Worm (Caenorhabditis elegans): ENCODE data around the gene srw-4.

The srw-4 gene

ce11 chrV:2922594-2922993 lies 34.0 kb upstream of the srw-4 start, which contains the start of gene srh-38:
TSS of gene srh-38 (minus strand) at chrV:2922694.
- no peak for TF ChIP-seq mbf-1 (tag; optimal IDR thresholded peaks at IDR 0.05)
- TF ChIP-seq F13H6.1 (tag; optimal IDR thresholded peaks at IDR 0.05) = no peak
- no peak for TF ChIP-seq lin-39 (tag; optimal IDR thresholded peaks at IDR 0.05)
- TF ChIP-seq nhr-6 (tag; optimal IDR thresholded peaks at IDR 0.05) = no peak

DNA sequence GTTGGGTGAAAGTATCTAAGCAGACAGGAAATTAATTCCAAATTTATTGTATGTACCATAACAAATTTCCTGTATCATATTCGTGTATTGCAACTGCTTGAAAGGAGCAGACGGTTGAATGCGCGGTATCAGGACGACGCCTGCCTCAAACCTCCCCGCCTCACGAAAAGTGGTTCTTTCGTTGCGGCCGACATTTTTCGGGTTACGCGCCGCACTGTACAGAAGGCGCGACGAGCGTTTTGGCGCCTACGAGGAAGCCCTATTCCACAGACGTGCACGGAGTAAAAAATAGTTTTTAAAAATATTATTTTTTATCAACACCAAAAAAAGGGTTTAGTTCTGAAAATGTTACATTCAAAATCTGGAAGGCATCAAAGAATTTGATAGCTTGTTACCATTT lies 31.5 kb upstream of the srw-4 start:
- TF ChIP-seq sma-3 (GFP tag; optimal IDR thresholded peaks at IDR 0.05) (no peak), nhr-21 (tag; optimal IDR thresholded peaks at IDR 0.05) (no peak), mab-5 (tag; optimal IDR thresholded peaks at IDR 0.05) (no peak), sem-4 (tag; optimal IDR thresholded peaks at IDR 0.05) (no peak), egl-27 (tag; optimal IDR thresholded peaks at IDR 0.05) (no peak), nhr-11 (tag; optimal IDR thresholded peaks at IDR 0.05) (no peak), gmeb-1 (tag; optimal IDR thresholded peaks at IDR 0.05) (no peak), blmp-1 (tag; optimal IDR thresholded peaks at IDR 0.05; ENCODE audit: insufficient read depth) (no peak), mdl-1 (tag; optimal IDR thresholded peaks at IDR 0.05) (no peak), skn-1 (tag; optimal IDR thresholded peaks at IDR 0.05) (no peak), nhr-6 (tag; optimal IDR thresholded peaks at IDR 0.05) (no peak), fos-1 (tag; optimal IDR thresholded peaks at IDR 0.05) (no peak), lsy-2 (tag; optimal IDR thresholded peaks at IDR 0.05) (no peak), nhr-12 (tag; optimal IDR thresholded peaks at IDR 0.05) (no peak), aly-2 (tag; optimal IDR thresholded peaks at IDR 0.05) (no peak)

ce11 chrV:2913948-2914347 lies 25.4 kb upstream of the srw-4 start, which contains the start of gene srh-146:
TSS of gene srh-146 (plus strand) at chrV:2914248.
- TF ChIP-seq blmp-1 (tag; optimal IDR thresholded peaks at IDR 0.05; ENCODE audit: insufficient read depth) = no peak
- no peak for TF ChIP-seq nhr-25 (tag; optimal IDR thresholded peaks at IDR 0.05)
- no peak for TF ChIP-seq nhr-10 (tag; optimal IDR thresholded peaks at IDR 0.05)
- TF ChIP-seq nhr-237 (tag; optimal IDR thresholded peaks at IDR 0.05) = no peak
- TF ChIP-seq fos-1 (tag; optimal IDR thresholded peaks at IDR 0.05) = no peak
- no peak for TF ChIP-seq crh-2 (tag; optimal IDR thresholded peaks at IDR 0.05)
- no peak for TF ChIP-seq unc-55 (GFP tag; optimal IDR thresholded peaks at IDR 0.05)
- no peak for TF ChIP-seq lsy-2 (tag; optimal IDR thresholded peaks at IDR 0.05)
- no peak for TF ChIP-seq ceh-82 (tag; optimal IDR thresholded peaks at IDR 0.05)
- no peak for TF ChIP-seq aly-2 (tag; optimal IDR thresholded peaks at IDR 0.05)
- TF ChIP-seq dmd-4 (tag; optimal IDR thresholded peaks at IDR 0.05) = no peak
- TF ChIP-seq alr-1 (tag; optimal IDR thresholded peaks at IDR 0.05) = no peak
- no peak for TF ChIP-seq lin-11 (tag; optimal IDR thresholded peaks at IDR 0.05)
- TF ChIP-seq nhr-23 (tag; optimal IDR thresholded peaks at IDR 0.05) = no peak
- TF ChIP-seq R02D3.7 (tag; optimal IDR thresholded peaks at IDR 0.05) = no peak
- no peak for TF ChIP-seq nhr-12 (tag; optimal IDR thresholded peaks at IDR 0.05)

- no peak for TF ChIP-seq sma-3 (GFP tag; optimal IDR thresholded peaks at IDR 0.05)
- no peak for TF ChIP-seq zag-1 (tag; optimal IDR thresholded peaks at IDR 0.05)
Measured at ce11 chrV:2912901-2913300, 24.3 kb upstream of the srw-4 start, which contains the start of gene C31B8.9. TSS of gene C31B8.9 (minus strand) at chrV:2913001.

ce11 chrV:2909525-2909924 lies 20.9 kb upstream of the srw-4 start, which contains the start of gene zmp-3:
TSS of gene zmp-3 (minus strand) at chrV:2909625.
- TF ChIP-seq ceh-82 (tag; optimal IDR thresholded peaks at IDR 0.05) (no peak), ztf-1 (GFP tag; conservative IDR thresholded peaks at IDR 0.05) (no peak), dmd-4 (tag; optimal IDR thresholded peaks at IDR 0.05) (no peak), nhr-12 (tag; optimal IDR thresholded peaks at IDR 0.05) (no peak)

DNA sequence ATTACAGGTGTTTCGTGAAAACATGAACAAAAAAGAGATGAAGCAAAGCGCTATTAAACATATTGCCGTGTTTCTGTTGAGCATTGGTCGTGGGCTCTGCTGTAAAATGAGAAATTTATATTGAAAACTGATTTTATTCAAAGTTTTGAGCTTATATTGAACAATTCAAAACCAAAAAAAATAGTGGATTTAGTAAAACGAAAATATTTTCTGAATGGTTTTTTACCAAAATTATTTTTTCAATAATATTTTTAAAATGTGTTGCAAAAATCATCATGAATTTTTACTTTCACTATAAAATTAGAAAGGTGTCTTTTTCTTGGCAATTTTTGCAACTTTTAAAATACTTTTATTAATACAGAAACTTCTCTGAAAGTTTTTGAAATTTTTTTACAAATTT lies 14.6 kb upstream of the srw-4 start, which contains the start of gene C31B8.7:
Gene C31B8.7 (minus strand): TSS at position 101 of the 400 bp plus-strand sequence.
- TF ChIP-seq nhr-11 (tag; optimal IDR thresholded peaks at IDR 0.05) = no peak
- no peak for TF ChIP-seq lin-13 (GFP tag; optimal IDR thresholded peaks at IDR 0.05)
